Fruit fly (Drosophila melanogaster): ENCODE measurements around the gene CG9154.

- TF ChIP-seq stc (GFP tag; IDR thresholded peaks at IDR 0.05) (peak; percentile 21; the same call in 1 of the 2 replicates), GATAe (GFP tag; conservative IDR thresholded peaks at IDR 0.05) (no peak), crol (GFP tag; IDR thresholded peaks at IDR 0.05) (no peak), sna (GFP tag; IDR thresholded peaks at IDR 0.05; ENCODE audit: partially characterized antibody) (no peak), slp2 (GFP tag; optimal IDR thresholded peaks at IDR 0.05) (peak; percentile 45), Hr51 (GFP tag; optimal IDR thresholded peaks at IDR 0.05) (no peak), CG16779 (GFP tag; IDR thresholded peaks at IDR 0.05) (no peak), ase (GFP tag; IDR thresholded peaks at IDR 0.05) (0 out of 3 replicates have a peak, but pooled peaks have one; percentile 47), CG4328 (GFP tag; optimal IDR thresholded peaks at IDR 0.05) (no peak), sc (optimal IDR thresholded peaks at IDR 0.05) (no peak), sc (GFP tag; optimal IDR thresholded peaks at IDR 0.05) (no peak), Jarid2 (GFP tag; optimal IDR thresholded peaks at IDR 0.05) (no peak)
Measured at dm6 chr2L:6037830-6038229, 32.7 kb downstream of the CG9154 start, which contains the start of the genes CG9117 and CG31643.
